Fruit fly (Drosophila melanogaster): Measurements from ENCODE around the gene CG11983.
A peak's percentile ranks its signal among the peaks of the same experiment; 100 is the strongest.

Gene CG11983

DNA sequence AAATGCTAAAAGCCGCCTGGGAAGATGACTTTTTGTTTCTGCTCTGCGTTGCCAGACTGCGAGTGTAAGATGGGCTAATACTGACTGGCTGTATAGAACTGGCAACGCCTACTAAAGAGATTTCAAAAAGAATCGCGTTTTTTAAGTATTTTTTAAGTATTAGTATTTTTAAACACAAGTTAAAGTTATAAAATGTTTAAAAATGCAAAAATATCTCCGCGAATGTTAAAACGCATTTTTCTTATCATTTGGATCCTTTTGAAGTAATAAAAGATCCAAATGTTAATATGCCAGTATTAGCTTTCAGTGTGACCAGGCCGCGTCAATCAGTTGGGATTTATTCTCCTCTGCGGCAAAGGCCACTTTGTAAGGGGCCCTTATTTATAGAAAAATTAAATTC lies 2.0 kb upstream of the CG11983 start, which contains the start of the genes Prosbeta3 and Iru (continued):
- TF ChIP-seq insv (GFP tag; optimal IDR thresholded peaks at IDR 0.05), result no peak
- no peak for TF ChIP-seq gro (GFP tag; optimal IDR thresholded peaks at IDR 0.05)
- TF ChIP-seq CG11456 (GFP tag; IDR thresholded peaks at IDR 0.05), result no peak
- no peak for TF ChIP-seq CG17912 (GFP tag; optimal IDR thresholded peaks at IDR 0.05)
- TF ChIP-seq CG17361 (GFP tag; IDR thresholded peaks at IDR 0.05), result no peak
- TF ChIP-seq CG12299 (tag; optimal IDR thresholded peaks at IDR 0.05), result peak; percentile 9
- no peak for TF ChIP-seq Ptx1 (GFP tag; IDR thresholded peaks at IDR 0.05)
- TF ChIP-seq CG10431 (GFP tag; optimal IDR thresholded peaks at IDR 0.05), result no peak
- TF ChIP-seq CG10366 (GFP tag; IDR thresholded peaks at IDR 0.05), result no peak
- TF ChIP-seq CG8924 (tag; optimal IDR thresholded peaks at IDR 0.05), result no peak
- TF ChIP-seq dm (GFP tag; optimal IDR thresholded peaks at IDR 0.05), result no peak
- no peak for TF ChIP-seq CG8388 (GFP tag; optimal IDR thresholded peaks at IDR 0.05)
- TF ChIP-seq CG2116 (GFP tag; optimal IDR thresholded peaks at IDR 0.05), result peak; percentile 27
- TF ChIP-seq grn (GFP tag; optimal IDR thresholded peaks at IDR 0.05), result no peak
- TF ChIP-seq ems (GFP tag; optimal IDR thresholded peaks at IDR 0.05), result no peak
- no peak for TF ChIP-seq tx (GFP tag; optimal IDR thresholded peaks at IDR 0.05)
- no peak for TF ChIP-seq fd3F (GFP tag; optimal IDR thresholded peaks at IDR 0.05)
- no peak for TF ChIP-seq CG18476 (GFP tag; optimal IDR thresholded peaks at IDR 0.05)
- no peak for TF ChIP-seq tio (GFP tag; optimal IDR thresholded peaks at IDR 0.05)
- no peak for TF ChIP-seq vvl (GFP tag; IDR thresholded peaks at IDR 0.05)
- no peak for TF ChIP-seq Dfd (GFP tag; optimal IDR thresholded peaks at IDR 0.05)
- TF ChIP-seq Nf-YC (tag; optimal IDR thresholded peaks at IDR 0.05), result peak; percentile 13
- TF ChIP-seq Bteb2 (GFP tag; optimal IDR thresholded peaks at IDR 0.05), result no peak
- TF ChIP-seq GATAe (GFP tag; conservative IDR thresholded peaks at IDR 0.05), result no peak
- no peak for TF ChIP-seq stc (GFP tag; IDR thresholded peaks at IDR 0.05)
- TF ChIP-seq CG11504 (tag; optimal IDR thresholded peaks at IDR 0.05), result no peak
- no peak for TF ChIP-seq CG10462 (GFP tag; optimal IDR thresholded peaks at IDR 0.05)
- no peak for TF ChIP-seq fd64A (GFP tag; optimal IDR thresholded peaks at IDR 0.05)
- no peak for TF ChIP-seq CG31365 (tag; optimal IDR thresholded peaks at IDR 0.05)
- TF ChIP-seq inv (GFP tag; IDR thresholded peaks at IDR 0.05; ENCODE audit: partially characterized antibody), result no peak
- peak; percentile 66 for TF ChIP-seq E2f2 (GFP tag; IDR thresholded peaks at IDR 0.05)
- TF ChIP-seq CG1792 (GFP tag; optimal IDR thresholded peaks at IDR 0.05), result no peak
- TF ChIP-seq pzg (GFP tag; optimal IDR thresholded peaks at IDR 0.05), result peak; percentile 80
- TF ChIP-seq Poxn (GFP tag; IDR thresholded peaks at IDR 0.05), result no peak
- TF ChIP-seq Bdp1 (GFP tag; optimal IDR thresholded peaks at IDR 0.05), result no peak
- no peak for TF ChIP-seq NfI (GFP tag; optimal IDR thresholded peaks at IDR 0.05)
- TF ChIP-seq ap (GFP tag; IDR thresholded peaks at IDR 0.05), result no peak
- no peak for TF ChIP-seq NC2β (GFP tag; optimal IDR thresholded peaks at IDR 0.05)
- TF ChIP-seq CG12391 (tag; optimal IDR thresholded peaks at IDR 0.05), result peak; percentile 12
- TF ChIP-seq Hr39 (optimal IDR thresholded peaks at IDR 0.05), result no peak
- no peak for TF ChIP-seq Gsc (GFP tag; IDR thresholded peaks at IDR 0.05)
- TF ChIP-seq CG6683 (GFP tag; optimal IDR thresholded peaks at IDR 0.05), result no peak
- TF ChIP-seq CG3995 (GFP tag; optimal IDR thresholded peaks at IDR 0.05), result no peak
- no peak for TF ChIP-seq hb (GFP tag; IDR thresholded peaks at IDR 0.05; ENCODE audit: partially characterized antibody)
- TF ChIP-seq danr (GFP tag; IDR thresholded peaks at IDR 0.05), result no peak
- no peak for TF ChIP-seq Dll (GFP tag; IDR thresholded peaks at IDR 0.05; ENCODE audit: partially characterized antibody)
- no peak for TF ChIP-seq CG10321 (GFP tag; IDR thresholded peaks at IDR 0.05)
- no peak for TF ChIP-seq CG31388 (GFP tag; optimal IDR thresholded peaks at IDR 0.05)
- TF ChIP-seq crol (GFP tag; IDR thresholded peaks at IDR 0.05), result no peak
- TF ChIP-seq toy (GFP tag; IDR thresholded peaks at IDR 0.05), result no peak
- TF ChIP-seq wor (GFP tag; IDR thresholded peaks at IDR 0.05), result no peak
- no peak for TF ChIP-seq nau (GFP tag; optimal IDR thresholded peaks at IDR 0.05)
- TF ChIP-seq bowl (GFP tag; IDR thresholded peaks at IDR 0.05), result no peak

Data from whole organism, embryonic.